Worm (Caenorhabditis elegans): ENCODE results near the gene itsn-1.

ce11 chrIV:17171732-17172131 is 52.2 kb downstream of the itsn-1 start:
- no peak for TF ChIP-seq ceh-9 (tag; optimal IDR thresholded peaks at IDR 0.05)
- no peak for TF ChIP-seq ama-1 (optimal IDR thresholded peaks at IDR 0.05)
- no peak for TF ChIP-seq pqm-1 (tag; optimal IDR thresholded peaks at IDR 0.05)
- TF ChIP-seq hlh-30 (tag; optimal IDR thresholded peaks at IDR 0.05; ENCODE audit: insufficient read depth) = no peak
